Worm (Caenorhabditis elegans) whole organism, late embryonic: Measurements from ENCODE around the gene tag-321.

Source experiments
- K02D7.2 ChIP-seq: sonication (generic microtip); optimal IDR thresholded peaks from 2 replicates; lab custom pipeline; 2017; ENCODE audit warnings: mild to moderate bottlenecking, missing genetic modification characterization, missing compliant biosample characterization
- K09A11.1 ChIP-seq: sonication (generic microtip); optimal IDR thresholded peaks from 2 replicates; lab custom pipeline; 2017; ENCODE audit warnings: antibody characterized with exemption, mild to moderate bottlenecking, missing genetic modification characterization, missing compliant biosample characterization; ENCODE audit not compliant: insufficient read depth
- Y22D7AL.16 ChIP-seq: sonication (generic microtip); optimal IDR thresholded peaks from 2 replicates; lab custom pipeline; 2016; ENCODE audit warnings: missing genetic modification characterization, missing compliant biosample characterization
- ceh-22 ChIP-seq: sonication (generic microtip); optimal IDR thresholded peaks from 2 replicates; lab custom pipeline; 2017; ENCODE audit warnings: missing biosample characterization, missing genetic modification characterization
- ceh-48 ChIP-seq: sonication (generic microtip); optimal IDR thresholded peaks from 2 replicates; lab custom pipeline; 2016; ENCODE audit warnings: missing genetic modification characterization, inconsistent platforms, missing compliant biosample characterization
- odd-2 ChIP-seq: sonication (generic microtip); optimal IDR thresholded peaks from 2 replicates; lab custom pipeline; 2017; ENCODE audit warnings: antibody characterized with exemption, mild to moderate bottlenecking, missing genetic modification characterization, missing compliant biosample characterization
- tbx-2 ChIP-seq: sonication (generic microtip); optimal IDR thresholded peaks from 2 replicates; lab custom pipeline; 2016; ENCODE audit warnings: missing genetic modification characterization, missing compliant biosample characterization
- unc-55 ChIP-seq: sonication (generic microtip); optimal IDR thresholded peaks from 2 replicates; lab custom pipeline; 2017; ENCODE audit warnings: missing biosample characterization, missing genetic modification reagents, missing genetic modification characterization
- unc-86 ChIP-seq: sonication (generic microtip); optimal IDR thresholded peaks from 2 replicates; lab custom pipeline; 2016; ENCODE audit warnings: missing genetic modification characterization, missing compliant biosample characterization

DNA sequence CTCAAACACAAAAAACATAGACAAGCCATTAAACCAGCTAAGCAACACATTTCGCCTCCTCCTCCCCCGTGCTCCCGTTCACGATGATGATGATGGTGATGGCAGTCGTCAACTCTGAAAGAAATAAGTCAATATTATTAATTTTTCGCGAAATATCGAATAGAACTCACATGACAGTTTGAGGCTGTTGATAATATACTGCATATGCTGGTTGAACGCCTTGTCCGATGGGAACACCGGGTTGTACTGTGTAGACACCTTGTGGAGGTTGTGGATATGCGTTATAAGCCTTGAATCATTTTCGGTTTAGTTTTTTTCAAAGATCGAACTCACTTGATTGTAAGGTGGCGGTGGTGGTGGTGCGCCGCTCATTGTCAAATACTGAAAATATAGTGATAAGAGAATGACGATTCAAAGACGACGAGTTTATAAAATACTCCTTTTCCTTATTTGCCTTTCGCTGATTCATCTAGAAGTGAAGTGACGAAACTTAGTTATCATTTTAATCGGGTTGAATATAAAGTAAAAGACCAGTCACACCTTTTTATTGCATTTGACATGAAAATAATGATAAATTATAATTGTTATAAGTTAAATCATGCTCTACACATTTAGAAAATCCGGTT is 8.3 kb upstream of the tag-321 start, which contains the start of gene C33H5.13:
- TF ChIP-seq ceh-48 (tag; lab: Kevin White, UChicago): no peak
- TF ChIP-seq Y22D7AL.16 (tag; lab: Kevin White, UChicago): no peak
- no peak for TF ChIP-seq unc-55
- no peak for TF ChIP-seq tbx-2 (tag; lab: Kevin White, UChicago)
- TF ChIP-seq ceh-22 (tag; lab: Kevin White, UChicago): no peak
- no peak for TF ChIP-seq K02D7.2
- TF ChIP-seq odd-2 (tag; lab: Kevin White, UChicago): no peak
- no peak for TF ChIP-seq K09A11.1 (tag; lab: Kevin White, UChicago)
- no peak for TF ChIP-seq unc-86
